Worm (Caenorhabditis elegans) whole organism, mixed stage, embryonic: ENCODE data around the gene srd-33.

ENCODE experiments used
- mab-5 ChIP-seq: fragments of 150-350 bp; optimal IDR thresholded peaks from 2 replicates; lab custom pipeline; 2014; ENCODE audit warnings: missing biosample characterization, missing genetic modification characterization
- pha-4 ChIP-seq: fragments of 150-350 bp; optimal IDR thresholded peaks from 2 replicates; lab custom pipeline; 2018; ENCODE audit warnings: missing biosample characterization, missing genetic modification reagents, missing genetic modification characterization
- unc-39 ChIP-seq: fragments of 150-350 bp; optimal IDR thresholded peaks from 2 replicates; lab custom pipeline; 2014; ENCODE audit warnings: missing biosample characterization, missing genetic modification characterization
- unc-62 ChIP-seq: fragments of 150-350 bp; optimal IDR thresholded peaks from 2 replicates; lab custom pipeline; 2014; ENCODE audit warnings: missing biosample characterization, missing genetic modification reagents, missing genetic modification characterization
- ztf-11 ChIP-seq: fragments of 150-350 bp; optimal IDR thresholded peaks from 2 replicates; lab custom pipeline; 2014; ENCODE audit warnings: missing biosample characterization, missing genetic modification characterization

- TF ChIP-seq mab-5: no peak
- no peak for TF ChIP-seq unc-62
- TF ChIP-seq unc-39 (tag; lab: Kevin White, UChicago): no peak
- TF ChIP-seq ztf-11 (tag; lab: Kevin White, UChicago): no peak
- TF ChIP-seq pha-4 (tag; lab: Kevin White, UChicago): no peak
These were observed 22.9 kb downstream of the srd-33 start, which contains the start of gene ugt-11 for ce11 chrV:4894971-4895370.
